Fruit fly (Drosophila melanogaster) whole organism, pupa: ENCODE results near the gene bnb.

Experiments
- CG9948 ChIP-seq: fragments of 200-800 bp; sonication (Bioruptor generic); optimal IDR thresholded peaks from 2 replicates; lab custom pipeline; 2018; ENCODE audit warnings: missing biosample characterization, mild to moderate bottlenecking, missing genetic modification characterization, moderate library complexity
- Pif1A ChIP-seq: fragments of 200-800 bp; sonication (Bioruptor generic); optimal IDR thresholded peaks from 3 replicates; lab custom pipeline; 2016; ENCODE audit warnings: missing biosample characterization, missing genetic modification characterization
- rn ChIP-seq: fragments of 200-800 bp; sonication (Bioruptor generic); IDR thresholded peaks from 2 replicates; pipeline ENCODE4 v1.3.6; 2022; ENCODE audit warnings: missing biosample characterization, missing genetic modification characterization

DNA sequence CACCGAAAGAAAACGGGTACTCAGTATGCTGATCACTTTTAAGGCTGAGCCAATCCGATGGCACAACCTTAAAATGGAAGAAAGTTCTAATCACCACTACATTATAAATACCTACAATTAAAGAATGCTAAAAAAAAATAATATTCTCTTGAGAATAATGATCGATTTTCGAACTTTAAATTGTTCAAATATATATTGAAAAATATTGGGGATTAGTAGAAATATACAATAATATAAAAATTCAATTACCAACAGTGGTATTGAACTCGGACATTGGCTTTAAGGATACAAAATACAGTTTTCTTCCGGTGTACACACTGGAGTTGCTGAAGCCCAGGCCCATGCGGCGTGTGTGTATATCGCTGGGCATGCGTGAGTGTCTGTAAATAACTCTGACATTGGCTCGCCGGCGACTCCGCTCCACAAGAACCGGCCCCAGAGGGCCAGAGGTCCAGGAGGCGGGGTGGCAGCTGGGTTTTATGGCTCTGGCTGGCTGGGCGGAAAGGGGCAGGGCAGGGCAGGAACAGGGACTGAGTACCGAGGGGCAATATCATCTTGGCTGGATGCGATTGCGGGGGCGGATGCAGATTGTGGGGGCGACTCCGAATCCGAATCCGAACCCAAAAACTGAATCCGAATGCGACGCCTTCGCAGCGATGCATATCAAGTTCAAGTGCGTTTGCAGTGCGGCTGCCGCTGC lies 21.5 kb downstream of the bnb start:
- peak; percentile 78 for TF ChIP-seq Pif1A (GFP tag; lab: Kevin White, UChicago)
- TF ChIP-seq rn (GFP tag; lab: Robert Waterston, UW), result no peak
- TF ChIP-seq CG9948, result peak; percentile 91
